Worm (Caenorhabditis elegans): ENCODE results near the gene taf-8.
"Not testable (repeated sequence)": the region's sequence is repeated elsewhere in the genome, so short reads cannot be mapped to it uniquely, and the experiment has no call there.

The taf-8 gene

DNA sequence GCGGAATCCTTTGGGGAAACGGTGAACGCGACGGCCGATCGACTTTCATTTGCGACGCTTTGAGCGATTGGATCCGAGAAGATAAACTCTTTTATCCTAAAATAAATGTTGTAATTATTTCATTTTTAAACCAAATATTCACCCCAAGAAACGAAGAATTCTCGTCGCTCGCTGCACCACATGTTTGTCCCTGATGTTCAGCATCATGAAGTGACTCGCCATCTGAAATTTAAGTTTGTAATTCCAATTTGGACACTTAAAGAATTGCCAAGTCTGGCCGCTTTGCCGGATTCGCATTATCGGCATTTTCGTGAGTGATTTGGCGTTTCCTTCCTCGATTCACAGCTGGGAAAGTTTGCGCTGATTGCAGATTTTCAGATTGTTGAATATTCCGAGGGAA lies 48.8 kb downstream of the taf-8 start, which contains the start of gene Y53C12A.6:
Gene Y53C12A.6 (minus strand): TSS at position 101 of the 400 bp plus-strand sequence.
- no peak for TF ChIP-seq unc-39 (tag; optimal IDR thresholded peaks at IDR 0.05)
- TF ChIP-seq lsy-12 (tag; optimal IDR thresholded peaks at IDR 0.05) = no peak
- TF ChIP-seq elt-1 (tag; optimal IDR thresholded peaks at IDR 0.05) = no peak
- TF ChIP-seq fkh-10 (GFP tag; optimal IDR thresholded peaks at IDR 0.05) = no peak
- no peak for TF ChIP-seq nhr-67 (tag; optimal IDR thresholded peaks at IDR 0.05)
- no peak for TF ChIP-seq tbx-2 (tag; optimal IDR thresholded peaks at IDR 0.05)
- TF ChIP-seq elt-2 (tag; optimal IDR thresholded peaks at IDR 0.05) = no peak
- TF ChIP-seq nhr-28 (tag; optimal IDR thresholded peaks at IDR 0.05) = no peak
- no peak for TF ChIP-seq nhr-25 (tag; optimal IDR thresholded peaks at IDR 0.05)
- no peak for TF ChIP-seq egl-27 (tag; optimal IDR thresholded peaks at IDR 0.05)
- TF ChIP-seq fkh-2 (tag; optimal IDR thresholded peaks at IDR 0.05) = no peak
- no peak for TF ChIP-seq nhr-77 (tag; optimal IDR thresholded peaks at IDR 0.05)
- no peak for TF ChIP-seq ceh-82 (tag; optimal IDR thresholded peaks at IDR 0.05)
- no peak for TF ChIP-seq zag-1 (tag; optimal IDR thresholded peaks at IDR 0.05)
- TF ChIP-seq ztf-4 (tag; optimal IDR thresholded peaks at IDR 0.05) = no peak
- no peak for TF ChIP-seq nhr-11 (tag; optimal IDR thresholded peaks at IDR 0.05)
- no peak for TF ChIP-seq R02D3.7 (tag; optimal IDR thresholded peaks at IDR 0.05)
- TF ChIP-seq nhr-23 (tag; optimal IDR thresholded peaks at IDR 0.05) = no peak

DNA sequence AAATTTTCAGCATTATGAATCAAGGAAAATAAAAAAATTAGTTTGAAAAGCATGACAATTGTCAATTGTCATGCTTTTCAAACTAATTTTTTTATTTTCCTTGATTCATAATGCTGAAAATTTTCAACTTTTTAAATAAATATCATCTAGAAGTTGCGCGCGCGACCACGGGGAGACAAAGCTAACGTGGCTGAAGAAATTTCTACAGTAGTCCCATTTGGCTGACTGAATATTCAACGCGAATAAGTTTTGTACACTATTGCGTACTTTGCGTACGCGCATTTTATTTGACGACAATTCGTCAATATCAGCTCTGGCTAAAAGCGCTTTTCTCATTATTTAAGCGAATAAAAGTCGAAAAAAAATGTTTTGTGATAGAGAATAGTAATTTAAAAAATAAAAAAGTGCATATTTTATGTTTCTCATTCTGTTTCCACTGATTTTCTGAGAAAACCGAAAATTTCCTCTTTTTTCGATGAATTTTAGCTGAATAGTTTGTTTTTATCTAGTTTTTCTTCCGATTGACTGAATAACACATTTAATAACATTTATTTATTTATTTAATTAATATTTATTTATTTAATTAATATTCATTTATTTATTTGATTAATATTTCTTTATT lies 49.6 kb downstream of the taf-8 start, which contains the start of gene Y53C12A.11:
Gene Y53C12A.11 (minus strand): TSS at position 68 of the 622 bp plus-strand sequence.
- not testable (repeated sequence) for TF ChIP-seq jun-1 (tag; optimal IDR thresholded peaks at IDR 0.05); unc-62 (GFP tag; optimal IDR thresholded peaks at IDR 0.05); mml-1 (tag; optimal IDR thresholded peaks at IDR 0.05)

Data from whole organism, L3 larva.